Fruit fly (Drosophila melanogaster): ENCODE measurements around the gene CG15721.

The CG15721 gene

dm6 chrX:12986948-12987450, 16.5 kb downstream of the CG15721 start:
- TF ChIP-seq CG7368 (GFP tag; optimal IDR thresholded peaks at IDR 0.05): no peak
- TF ChIP-seq CG11902 (GFP tag; optimal IDR thresholded peaks at IDR 0.05): no peak
- no peak for TF ChIP-seq fkh (GFP tag; optimal IDR thresholded peaks at IDR 0.05)
- no peak for TF ChIP-seq Hr4 (GFP tag; optimal IDR thresholded peaks at IDR 0.05)
- no peak for TF ChIP-seq net (GFP tag; optimal IDR thresholded peaks at IDR 0.05)
- TF ChIP-seq ss (GFP tag; optimal IDR thresholded peaks at IDR 0.05): peak in 1 of 2 experiments; percentile 14
- no peak for TF ChIP-seq Sox14 (GFP tag; optimal IDR thresholded peaks at IDR 0.05)
- TF ChIP-seq CG34406 (GFP tag; optimal IDR thresholded peaks at IDR 0.05): no peak

dm6 chrX:12988025-12988801, 17.7 kb downstream of the CG15721 start, which contains the start of gene rsh:
TSS of gene rsh (plus strand) at chrX:12988615.
- TF ChIP-seq CG8119 (GFP tag; IDR thresholded peaks at IDR 0.05) (0 out of 3 replicates have a peak, but pooled peaks have one; percentile 25), Sox15 (GFP tag; optimal IDR thresholded peaks at IDR 0.05) (no peak), CG6163 (GFP tag; IDR thresholded peaks at IDR 0.05) (peak; percentile 43; the same call in 1 of the 3 replicates), CG10669 (GFP tag; optimal IDR thresholded peaks at IDR 0.05) (no peak), eg (GFP tag; IDR thresholded peaks at IDR 0.05) (peak; percentile 35; the same call in 1 of the 3 replicates)

dm6 chrX:13004779-13005178, 34.3 kb downstream of the CG15721 start, which contains the start of gene CG15719:
TSS of gene CG15719 (minus strand) at chrX:13004879.
- TF ChIP-seq CG4318 (GFP tag; optimal IDR thresholded peaks at IDR 0.05) (no peak), CG3032 (tag; optimal IDR thresholded peaks at IDR 0.05) (no peak), acj6 (GFP tag; optimal IDR thresholded peaks at IDR 0.05) (no peak), CG31627 (GFP tag; optimal IDR thresholded peaks at IDR 0.05) (no peak), OdsH (GFP tag; optimal IDR thresholded peaks at IDR 0.05) (no peak), esn (GFP tag; optimal IDR thresholded peaks at IDR 0.05) (no peak), CG1621 (tag; optimal IDR thresholded peaks at IDR 0.05) (no peak), cyc (GFP tag; optimal IDR thresholded peaks at IDR 0.05) (no peak), Hr4 (GFP tag; optimal IDR thresholded peaks at IDR 0.05) (no peak), Hr38 (GFP tag; optimal IDR thresholded peaks at IDR 0.05) (no peak), CG8119 (GFP tag; IDR thresholded peaks at IDR 0.05) (no peak), vri (GFP tag; optimal IDR thresholded peaks at IDR 0.05) (no peak), eg (GFP tag; IDR thresholded peaks at IDR 0.05) (no peak), pdm3 (GFP tag; optimal IDR thresholded peaks at IDR 0.05) (no peak), fkh (GFP tag; optimal IDR thresholded peaks at IDR 0.05) (no peak), fd85E (GFP tag; optimal IDR thresholded peaks at IDR 0.05) (no peak), dac (GFP tag; optimal IDR thresholded peaks at IDR 0.05) (no peak), CG8319 (GFP tag; optimal IDR thresholded peaks at IDR 0.05) (no peak), Eip93F (GFP tag; optimal IDR thresholded peaks at IDR 0.05) (no peak)

dm6 chrX:13012289-13012688, 41.8 kb downstream of the CG15721 start:
- no peak for TF ChIP-seq Blimp-1 (GFP tag; optimal IDR thresholded peaks at IDR 0.05)
- TF ChIP-seq topi (GFP tag; optimal IDR thresholded peaks at IDR 0.05): no peak
- TF ChIP-seq salr (GFP tag; optimal IDR thresholded peaks at IDR 0.05): no peak
- no peak for TF ChIP-seq Sox102F (GFP tag; optimal IDR thresholded peaks at IDR 0.05)

- no peak for TF ChIP-seq pdm3 (GFP tag; optimal IDR thresholded peaks at IDR 0.05)
- TF ChIP-seq CG6808 (GFP tag; optimal IDR thresholded peaks at IDR 0.05): no peak
Measured at dm6 chrX:13021898-13022297, 51.4 kb downstream of the CG15721 start, which contains the start of gene CG2209. TSS of gene CG2209 (plus strand) at chrX:13022198.

All from whole organism, prepupa.